Fruit fly (Drosophila melanogaster) whole organism, embryonic: ENCODE measurements around the gene dpr2.

Experiments used
- Abd-B ChIP-seq: fragments of 200-800 bp; sonication (Bioruptor generic); optimal IDR thresholded peaks from 2 replicates; lab custom pipeline; 2018; ENCODE audit warnings: missing biosample characterization, mild to moderate bottlenecking, missing genetic modification characterization, moderate library complexity
- Awh ChIP-seq: fragments of 200-800 bp; sonication (Bioruptor generic); IDR thresholded peaks from 2 replicates; pipeline ENCODE4, ENCODE4 v1.3.6; 2022; ENCODE audit warnings: missing biosample characterization, missing genetic modification characterization
- CG10147 ChIP-seq: fragments of 200-800 bp; sonication (Bioruptor generic); optimal IDR thresholded peaks from 2 replicates; lab custom pipeline; 2019; ENCODE audit warnings: missing biosample characterization, mild to moderate bottlenecking, missing genetic modification characterization, moderate library complexity
- CG10267 ChIP-seq: fragments of 200-800 bp; sonication (Bioruptor generic); optimal IDR thresholded peaks from 2 replicates; lab custom pipeline; 2018; ENCODE audit warnings: missing biosample characterization, mild to moderate bottlenecking, missing genetic modification characterization, moderate library complexity
- CG10274 ChIP-seq: fragments of 200-800 bp; sonication (Bioruptor generic); optimal IDR thresholded peaks from 3 replicates; lab custom pipeline; 2017; ENCODE audit warnings: missing biosample characterization, mild to moderate bottlenecking, missing genetic modification characterization
- CG10543 ChIP-seq: fragments of 200-800 bp; sonication (Bioruptor generic); optimal IDR thresholded peaks from 3 replicates; lab custom pipeline; 2017; ENCODE audit warnings: missing biosample characterization, mild to moderate bottlenecking, missing genetic modification characterization, moderate library complexity
- CG11504 ChIP-seq: fragments of 200-800 bp; sonication (Bioruptor generic); optimal IDR thresholded peaks from 3 replicates; lab custom pipeline; 2019; ENCODE audit warnings: missing biosample characterization, mild to moderate bottlenecking, missing genetic modification characterization, moderate library complexity
- CG12236 ChIP-seq: fragments of 200-800 bp; sonication (Bioruptor generic); optimal IDR thresholded peaks from 2 replicates; lab custom pipeline; 2016; ENCODE audit warnings: missing biosample characterization, missing genetic modification characterization
- CG13894 ChIP-seq: fragments of 200-800 bp; sonication (Bioruptor generic); optimal IDR thresholded peaks from 3 replicates; lab custom pipeline; 2018; ENCODE audit warnings: missing biosample characterization, mild to moderate bottlenecking, missing genetic modification characterization, moderate library complexity
- CG15269 ChIP-seq: fragments of 200-800 bp; sonication (Bioruptor generic); optimal IDR thresholded peaks from 2 replicates; lab custom pipeline; 2018; ENCODE audit warnings: missing biosample characterization, mild to moderate bottlenecking, missing genetic modification characterization, moderate library complexity
- CG15601 ChIP-seq: fragments of 200-800 bp; sonication (Bioruptor generic); optimal IDR thresholded peaks from 3 replicates; lab custom pipeline; 2019; ENCODE audit warnings: missing biosample characterization, mild to moderate bottlenecking, missing genetic modification characterization, moderate library complexity
- CG1603 ChIP-seq: fragments of 200-800 bp; sonication (Bioruptor generic); optimal IDR thresholded peaks from 2 replicates; lab custom pipeline; 2019; ENCODE audit warnings: missing biosample characterization, mild to moderate bottlenecking, missing genetic modification characterization, moderate library complexity
- CG17328 ChIP-seq: fragments of 200-800 bp; sonication (Bioruptor generic); IDR thresholded peaks from 2 replicates; pipeline ENCODE4 v1.3.6; 2022; ENCODE audit warnings: missing biosample characterization, missing genetic modification characterization
- CG2875 ChIP-seq: fragments of 200-800 bp; sonication (Bioruptor generic); optimal IDR thresholded peaks from 2 replicates; lab custom pipeline; 2017; ENCODE audit warnings: missing biosample characterization, mild to moderate bottlenecking, missing genetic modification characterization, missing genetic modification reagents
- CG31388 ChIP-seq: fragments of 200-800 bp; sonication (Bioruptor generic); optimal IDR thresholded peaks from 2 replicates; lab custom pipeline; 2016; ENCODE audit warnings: missing biosample characterization, missing genetic modification characterization
- CG33213 ChIP-seq: fragments of 200-800 bp; sonication (Bioruptor generic); optimal IDR thresholded peaks from 3 replicates; lab custom pipeline; 2016; ENCODE audit warnings: missing biosample characterization, missing genetic modification characterization
- CG3838 ChIP-seq: fragments of 200-800 bp; sonication (Bioruptor generic); optimal IDR thresholded peaks from 3 replicates; lab custom pipeline; 2016; ENCODE audit warnings: missing biosample characterization, missing genetic modification characterization
- CG4282 ChIP-seq: fragments of 200-800 bp; sonication (Bioruptor generic); optimal IDR thresholded peaks from 2 replicates; lab custom pipeline; 2016; ENCODE audit warnings: missing biosample characterization, missing genetic modification characterization
- CG4707 ChIP-seq: fragments of 200-800 bp; sonication (Bioruptor generic); optimal IDR thresholded peaks from 2 replicates; lab custom pipeline; 2018; ENCODE audit warnings: missing biosample characterization, mild to moderate bottlenecking, missing genetic modification characterization, moderate library complexity
- CG7357 ChIP-seq: fragments of 200-800 bp; sonication (Bioruptor generic); IDR thresholded peaks from 3 replicates; pipeline ENCODE4 v1.3.6; 2022; ENCODE audit warnings: missing biosample characterization, missing genetic modification characterization
- CG7963 ChIP-seq: fragments of 200-800 bp; sonication (Bioruptor generic); IDR thresholded peaks from 3 replicates; pipeline ENCODE4 v1.3.6; 2022; ENCODE audit warnings: missing biosample characterization, missing genetic modification characterization; ENCODE audit not compliant: partially characterized antibody
- CkIIα-i1 ChIP-seq: fragments of 200-800 bp; sonication (Bioruptor generic); IDR thresholded peaks from 2 replicates; pipeline ENCODE4 v1.3.6; 2022; ENCODE audit warnings: missing biosample characterization, missing genetic modification characterization
- CrebB ChIP-seq: fragments of 200-800 bp; sonication (Bioruptor generic); optimal IDR thresholded peaks from 3 replicates; lab custom pipeline; 2018; ENCODE audit warnings: missing biosample characterization, mild to moderate bottlenecking, missing genetic modification characterization
- Dfd ChIP-seq, 2 experiments: fragments of >200 bp; optimal IDR thresholded peaks; 2 replicates each; lab custom pipeline; 2017; ENCODE audit warnings: missing biosample characterization in 2 of 2, missing genetic modification characterization in 2 of 2
- HHEX ChIP-seq: fragments of 200-800 bp; sonication (Bioruptor generic); optimal IDR thresholded peaks from 3 replicates; lab custom pipeline; 2017; ENCODE audit warnings: missing biosample characterization, mild to moderate bottlenecking, missing genetic modification characterization, missing genetic modification reagents
- HLH3B ChIP-seq: fragments of 200-800 bp; sonication (Bioruptor generic); IDR thresholded peaks from 2 replicates; pipeline ENCODE4 v1.3.6; 2022; ENCODE audit warnings: missing biosample characterization, missing genetic modification characterization
- Hmx ChIP-seq: fragments of 200-800 bp; sonication (Bioruptor generic); optimal IDR thresholded peaks from 2 replicates; lab custom pipeline; 2016; ENCODE audit warnings: missing biosample characterization, missing genetic modification characterization
- Lpt ChIP-seq: fragments of >200 bp; optimal IDR thresholded peaks from 2 replicates; lab custom pipeline; 2018; ENCODE audit warnings: missing biosample characterization, missing genetic modification characterization
- Opbp ChIP-seq: fragments of 200-800 bp; sonication (Bioruptor generic); IDR thresholded peaks from 3 replicates; pipeline ENCODE4 v1.3.6; 2022; ENCODE audit warnings: missing biosample characterization, missing genetic modification characterization; ENCODE audit not compliant: partially characterized antibody
- Usf ChIP-seq: fragments of 200-800 bp; sonication (Bioruptor generic); optimal IDR thresholded peaks from 2 replicates; lab custom pipeline; 2017; ENCODE audit warnings: missing genotype, missing biosample characterization, missing genetic modification characterization
- abd-A ChIP-seq: fragments of 200-800 bp; sonication (Bioruptor generic); optimal IDR thresholded peaks from 3 replicates; lab custom pipeline; 2019; ENCODE audit warnings: missing biosample characterization, mild to moderate bottlenecking, missing genetic modification characterization, moderate library complexity
- ase ChIP-seq: fragments of 200-800 bp; sonication (Bioruptor generic); IDR thresholded peaks from 3 replicates; pipeline ENCODE4 v1.3.6; 2022; ENCODE audit warnings: missing biosample characterization, missing genetic modification characterization
- bbx ChIP-seq: fragments of 200-800 bp; sonication (Bioruptor generic); IDR thresholded peaks from 2 replicates; pipeline ENCODE4 v1.3.6; 2022; ENCODE audit warnings: missing biosample characterization, missing genetic modification characterization; ENCODE audit not compliant: partially characterized antibody
- ci ChIP-seq: fragments of 200-800 bp; sonication (Bioruptor generic); IDR thresholded peaks from 3 replicates; pipeline ENCODE4 v1.3.6; 2022; ENCODE audit warnings: missing biosample characterization, missing genetic modification characterization
- ems ChIP-seq: fragments of 200-800 bp; sonication (Bioruptor generic); optimal IDR thresholded peaks from 3 replicates; lab custom pipeline; 2016; ENCODE audit warnings: missing biosample characterization, missing genetic modification characterization
- eyg ChIP-seq: fragments of 200-800 bp; sonication (Bioruptor generic); optimal IDR thresholded peaks from 3 replicates; lab custom pipeline; 2016; ENCODE audit warnings: missing biosample characterization, missing genetic modification characterization
- fd102C ChIP-seq: fragments of 200-800 bp; sonication (Bioruptor generic); optimal IDR thresholded peaks from 2 replicates; lab custom pipeline; 2018; ENCODE audit warnings: missing biosample characterization, mild to moderate bottlenecking, missing genetic modification characterization, moderate library complexity
- fd64A ChIP-seq: fragments of 200-800 bp; sonication (Bioruptor generic); optimal IDR thresholded peaks from 3 replicates; lab custom pipeline; 2018; ENCODE audit warnings: missing biosample characterization, mild to moderate bottlenecking, missing genetic modification characterization
- grau ChIP-seq: fragments of 200-800 bp; optimal IDR thresholded peaks from 3 replicates; lab custom pipeline; 2019; ENCODE audit warnings: missing biosample characterization, mild to moderate bottlenecking, missing genetic modification characterization, moderate library complexity
- gt ChIP-seq: fragments of 200-800 bp; sonication (Bioruptor generic); IDR thresholded peaks from 2 replicates; pipeline ENCODE4 v1.3.6; 2022; ENCODE audit warnings: missing biosample characterization, missing genetic modification characterization
- hb ChIP-seq: fragments of 200-800 bp; sonication (Bioruptor generic); IDR thresholded peaks from 3 replicates; pipeline ENCODE4 v1.3.6; 2022; ENCODE audit warnings: missing biosample characterization, missing genetic modification characterization; ENCODE audit not compliant: partially characterized antibody
- insv ChIP-seq, 2 experiments: fragments of 200-800 bp; sonication (Bioruptor generic); optimal IDR thresholded peaks; 3 replicates each; lab custom pipeline; 2016 to 2018; ENCODE audit warnings: missing biosample characterization in 2 of 2, missing genetic modification characterization in 2 of 2
- kah ChIP-seq: fragments of 200-800 bp; sonication (Bioruptor generic); optimal IDR thresholded peaks from 2 replicates; lab custom pipeline; 2018; ENCODE audit warnings: missing biosample characterization, mild to moderate bottlenecking, missing genetic modification characterization
- kay ChIP-seq: fragments of 200-800 bp; sonication (Bioruptor generic); optimal IDR thresholded peaks from 2 replicates; lab custom pipeline; 2016; ENCODE audit warnings: missing biosample characterization, missing genetic modification characterization
- odd ChIP-seq: fragments of 200-800 bp; sonication (Bioruptor generic); optimal IDR thresholded peaks from 2 replicates; lab custom pipeline; 2017; ENCODE audit warnings: missing biosample characterization, mild to moderate bottlenecking, missing genetic modification characterization
- onecut ChIP-seq: fragments of 200-800 bp; sonication (Bioruptor generic); IDR thresholded peaks from 2 replicates; pipeline ENCODE4 v1.3.6; 2022; ENCODE audit warnings: missing biosample characterization, missing genetic modification characterization
- pho ChIP-seq: fragments of 200-800 bp; sonication (Bioruptor generic); optimal IDR thresholded peaks from 2 replicates; lab custom pipeline; 2016; ENCODE audit warnings: missing biosample characterization, missing genetic modification characterization
- phol ChIP-seq: fragments of 200-800 bp; sonication (Bioruptor generic); optimal IDR thresholded peaks from 3 replicates; lab custom pipeline; 2018; ENCODE audit warnings: missing biosample characterization, mild to moderate bottlenecking, missing genetic modification characterization, moderate library complexity
- sd ChIP-seq: fragments of 200-800 bp; sonication (Bioruptor generic); optimal IDR thresholded peaks from 3 replicates; lab custom pipeline; 2018; ENCODE audit warnings: missing biosample characterization, mild to moderate bottlenecking, missing genetic modification characterization, moderate library complexity
- sens ChIP-seq: fragments of 200-800 bp; sonication (Bioruptor generic); peaks from one replicate; lab custom pipeline; 2016; ENCODE audit warnings: missing biosample characterization, missing genetic modification characterization
- slp2 ChIP-seq: fragments of 200-800 bp; sonication (Bioruptor generic); optimal IDR thresholded peaks from 2 replicates; lab custom pipeline; 2016; ENCODE audit warnings: missing biosample characterization, missing genetic modification characterization

Gene dpr2

dm6 chr2L:10964493-10964892, 540 bp upstream of the dpr2 start (continued):
- TF ChIP-seq CrebB (tag; lab: Kevin White, UChicago), result no peak
- TF ChIP-seq CG10267 (tag; lab: Kevin White, UChicago), result peak; percentile 46
- TF ChIP-seq CG7963 (GFP tag; lab: Robert Waterston, UW), result no peak
- TF ChIP-seq grau, result no peak
- no peak for TF ChIP-seq CkIIα-i1 (GFP tag; lab: Robert Waterston, UW)
- TF ChIP-seq CG10543 (GFP tag; lab: Kevin White, UChicago), result peak; percentile 1
- no peak for TF ChIP-seq abd-A
- peak; percentile 38 for TF ChIP-seq CG33213 (GFP tag; lab: Kevin White, UChicago)
- TF ChIP-seq phol, result peak; percentile 45
- TF ChIP-seq CG2875 (GFP tag; lab: Kevin White, UChicago), result no peak
- TF ChIP-seq CG7357 (GFP tag; lab: Robert Waterston, UW), result no peak
- TF ChIP-seq fd102C (GFP tag; lab: Kevin White, UChicago), result no peak
- TF ChIP-seq CG4282 (GFP tag; lab: Kevin White, UChicago), result no peak
- no peak for TF ChIP-seq fd64A (GFP tag; lab: Kevin White, UChicago)
- no peak for TF ChIP-seq hb
- TF ChIP-seq eyg (GFP tag; lab: Kevin White, UChicago), result no peak
- no peak for TF ChIP-seq CG31388
- TF ChIP-seq Abd-B (GFP tag; lab: Kevin White, UChicago), result peak; percentile 32
- TF ChIP-seq CG11504 (tag; lab: Kevin White, UChicago), result peak; percentile 74
- no peak for TF ChIP-seq CG3838 (GFP tag; lab: Kevin White, UChicago)
- no peak for TF ChIP-seq odd (GFP tag; lab: Kevin White, UChicago)
- no peak for TF ChIP-seq Lpt (GFP tag; lab: Kevin White, UChicago)
- peak in 1 of 2 experiments; percentile 93 for TF ChIP-seq Dfd (GFP tag; optimal IDR thresholded peaks at IDR 0.05; lab: Kevin White, UChicago)
- TF ChIP-seq insv (GFP tag; optimal IDR thresholded peaks at IDR 0.05; lab: Kevin White, UChicago), result peak in 1 of 2 experiments; percentile 55
- peak; percentile 92 for TF ChIP-seq sd
- TF ChIP-seq sens (GFP tag; lab: Kevin White, UChicago), result peak; percentile 80
- peak; percentile 36 for TF ChIP-seq CG15601 (tag; lab: Kevin White, UChicago)
- TF ChIP-seq ci (GFP tag; lab: Robert Waterston, UW), result peak; percentile 42; the same call in 1 of the 3 replicates
- 0 out of 3 replicates have a peak, but pooled peaks have one; percentile 38 for TF ChIP-seq Opbp (GFP tag; lab: Robert Waterston, UW)
- 0 out of 3 replicates have a peak, but pooled peaks have one; percentile 21 for TF ChIP-seq ase (GFP tag; lab: Robert Waterston, UW)
- TF ChIP-seq CG15269 (tag; lab: Kevin White, UChicago), result no peak
- no peak for TF ChIP-seq Hmx (GFP tag; lab: Kevin White, UChicago)
- TF ChIP-seq Usf (GFP tag; lab: Kevin White, UChicago), result no peak
- no peak for TF ChIP-seq slp2 (GFP tag; lab: Kevin White, UChicago)
- TF ChIP-seq CG10274, result no peak
- no peak for TF ChIP-seq HLH3B (GFP tag; lab: Robert Waterston, UW)
- no peak for TF ChIP-seq CG13894 (tag; lab: Kevin White, UChicago)
- TF ChIP-seq kay, result peak; percentile 31
- TF ChIP-seq HHEX (GFP tag; lab: Kevin White, UChicago), result no peak
- TF ChIP-seq CG10147 (GFP tag; lab: Kevin White, UChicago), result no peak
- peak; percentile 52 for TF ChIP-seq CG1603 (tag; lab: Kevin White, UChicago)
- TF ChIP-seq pho (GFP tag; lab: Kevin White, UChicago), result no peak
- TF ChIP-seq gt (GFP tag; lab: Robert Waterston, UW), result no peak
- TF ChIP-seq Awh (GFP tag; lab: Robert Waterston, UW), result no peak
- no peak for TF ChIP-seq ems (GFP tag; lab: Kevin White, UChicago)
- peak; percentile 74 for TF ChIP-seq kah (GFP tag; lab: Kevin White, UChicago)
- no peak for TF ChIP-seq CG12236 (GFP tag; lab: Kevin White, UChicago)
- 0 out of 2 replicates have a peak, but pooled peaks have one; percentile 8 for TF ChIP-seq bbx (GFP tag; lab: Robert Waterston, UW)
- TF ChIP-seq CG17328 (GFP tag; lab: Robert Waterston, UW), result no peak
- TF ChIP-seq onecut (GFP tag; lab: Robert Waterston, UW), result 0 out of 2 replicates have a peak, but pooled peaks have one; percentile 18
- no peak for TF ChIP-seq CG4707
